Fruit fly (Drosophila melanogaster): ENCODE measurements around the gene escl.
A peak's percentile ranks its signal among the peaks of the same experiment; 100 is the strongest.

escl gene

dm6 chr2L:12010877-12011666 is 20.3 kb downstream of the escl start (continued):
- peak; percentile 92 for TF ChIP-seq CG9727 (GFP tag; optimal IDR thresholded peaks at IDR 0.05)
- peak; percentile 89 for TF ChIP-seq CG4424 (GFP tag; optimal IDR thresholded peaks at IDR 0.05)
- no peak for TF ChIP-seq hbn (GFP tag; IDR thresholded peaks at IDR 0.05; ENCODE audit: partially characterized antibody)
- no peak for TF ChIP-seq prd (optimal IDR thresholded peaks at IDR 0.05)
- TF ChIP-seq prd (GFP tag; IDR thresholded peaks at IDR 0.05) = no peak
- TF ChIP-seq shn (GFP tag; optimal IDR thresholded peaks at IDR 0.05) = peak; percentile 78
- TF ChIP-seq fd96Cb (tag; optimal IDR thresholded peaks at IDR 0.05) = peak; percentile 89
- peak; percentile 90 for TF ChIP-seq Ssrp (tag; optimal IDR thresholded peaks at IDR 0.05)
- TF ChIP-seq CG6791 (GFP tag; IDR thresholded peaks at IDR 0.05; ENCODE audit: partially characterized antibody) = no peak
- no peak for TF ChIP-seq CG32767 (GFP tag; IDR thresholded peaks at IDR 0.05)
- peak in 1 of 2 experiments; percentile 68 for TF ChIP-seq crp (GFP tag; optimal IDR thresholded peaks at IDR 0.05)
- TF ChIP-seq trem (tag; optimal IDR thresholded peaks at IDR 0.05) = peak; percentile 80
- no peak for TF ChIP-seq CG16779 (GFP tag; IDR thresholded peaks at IDR 0.05)
- TF ChIP-seq CG10654 (GFP tag; optimal IDR thresholded peaks at IDR 0.05) = peak; percentile 90
- peak; percentile 88 for TF ChIP-seq az2 (GFP tag; optimal IDR thresholded peaks at IDR 0.05)
- no peak for TF ChIP-seq CG14860 (GFP tag; IDR thresholded peaks at IDR 0.05; ENCODE audit: partially characterized antibody)
- no peak for TF ChIP-seq pfk (GFP tag; optimal IDR thresholded peaks at IDR 0.05)
- no peak for TF ChIP-seq corto (GFP tag; optimal IDR thresholded peaks at IDR 0.05)
- TF ChIP-seq CG9609 (GFP tag; optimal IDR thresholded peaks at IDR 0.05) = peak; percentile 62
- no peak for TF ChIP-seq tna (GFP tag; IDR thresholded peaks at IDR 0.05; ENCODE audit: partially characterized antibody)
- TF ChIP-seq twi (tag; optimal IDR thresholded peaks at IDR 0.05) = peak; percentile 84
- TF ChIP-seq CG3995 (GFP tag; optimal IDR thresholded peaks at IDR 0.05) = peak; percentile 73
- TF ChIP-seq gem (tag; optimal IDR thresholded peaks at IDR 0.05) = peak; percentile 96
- TF ChIP-seq ham (GFP tag; IDR thresholded peaks at IDR 0.05) = no peak
- TF ChIP-seq caup (GFP tag; optimal IDR thresholded peaks at IDR 0.05; ENCODE audit: severe bottlenecking) = peak; percentile 86
- TF ChIP-seq psq (GFP tag; optimal IDR thresholded peaks at IDR 0.05) = no peak
- TF ChIP-seq Dek (tag; optimal IDR thresholded peaks at IDR 0.05) = peak; percentile 93
- TF ChIP-seq CG2889 (GFP tag; IDR thresholded peaks at IDR 0.05) = no peak
- TF ChIP-seq btn (GFP tag; optimal IDR thresholded peaks at IDR 0.05) = no peak
- TF ChIP-seq croc (GFP tag; conservative IDR thresholded peaks at IDR 0.05) = peak; percentile 89
- TF ChIP-seq CG6765 (GFP tag; optimal IDR thresholded peaks at IDR 0.05) = peak; percentile 87
- no peak for TF ChIP-seq Ptx1 (GFP tag; IDR thresholded peaks at IDR 0.05)
- TF ChIP-seq CG6813 (GFP tag; optimal IDR thresholded peaks at IDR 0.05) = peak; percentile 86
- no peak for TF ChIP-seq MBD-R2 (GFP tag; IDR thresholded peaks at IDR 0.05)
- TF ChIP-seq CG31365 (tag; optimal IDR thresholded peaks at IDR 0.05) = peak; percentile 67
- TF ChIP-seq sens (GFP tag) = peak; percentile 97
- no peak for TF ChIP-seq grn (GFP tag; optimal IDR thresholded peaks at IDR 0.05)
- TF ChIP-seq CG10321 (GFP tag; IDR thresholded peaks at IDR 0.05) = no peak
- TF ChIP-seq CG9932 (GFP tag; IDR thresholded peaks at IDR 0.05) = no peak
- no peak for TF ChIP-seq Dbx (GFP tag; IDR thresholded peaks at IDR 0.05)
- TF ChIP-seq zfh2 (GFP tag; optimal IDR thresholded peaks at IDR 0.05) = peak; percentile 81
- peak; percentile 50 for TF ChIP-seq odd (GFP tag; optimal IDR thresholded peaks at IDR 0.05)
- TF ChIP-seq Aef1 (GFP tag; IDR thresholded peaks at IDR 0.05) = no peak
- TF ChIP-seq dpn (GFP tag; optimal IDR thresholded peaks at IDR 0.05) = peak; percentile 82 to 91
- no peak for TF ChIP-seq inv (GFP tag; IDR thresholded peaks at IDR 0.05; ENCODE audit: partially characterized antibody)
- no peak for TF ChIP-seq mld (GFP tag; IDR thresholded peaks at IDR 0.05; ENCODE audit: partially characterized antibody)
- TF ChIP-seq CG8359 (GFP tag; optimal IDR thresholded peaks at IDR 0.05; ENCODE audit: borderline replicate concordance) = peak; percentile 77

Data from whole organism, embryonic.